Worm (Caenorhabditis elegans): Measurements from ENCODE around the gene K11D12.8.

K11D12.8 gene

DNA sequence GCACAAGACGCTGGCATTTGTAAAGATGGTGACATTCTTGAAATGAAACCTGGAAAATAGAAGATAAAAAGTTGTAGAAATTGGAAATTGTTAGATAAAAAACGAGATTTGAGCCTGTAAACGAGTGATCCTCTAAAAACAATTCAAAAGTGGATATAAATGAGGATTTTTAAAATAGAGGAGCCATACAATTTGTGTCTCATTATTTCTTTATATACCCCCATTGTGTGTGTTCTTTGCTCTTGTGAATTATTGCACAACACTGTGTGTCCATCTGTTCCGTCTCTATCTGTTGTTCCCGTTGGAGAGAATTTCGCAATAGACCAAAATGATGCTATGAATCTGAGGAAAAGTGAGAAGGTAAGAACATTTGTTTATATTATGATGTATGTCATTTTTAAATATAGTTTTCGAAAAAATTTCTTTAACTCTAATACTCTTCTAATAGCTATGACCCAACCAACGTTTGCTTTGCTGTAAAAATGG lies 46.2 kb upstream of the K11D12.8 start, which contains the start of gene Y58A7A.5 (continued):
- no peak for TF ChIP-seq nhr-77 (tag; optimal IDR thresholded peaks at IDR 0.05)
- no peak for TF ChIP-seq ama-1 (optimal IDR thresholded peaks at IDR 0.05)
- no peak for TF ChIP-seq unc-30 (tag; optimal IDR thresholded peaks at IDR 0.05)
- no peak for TF ChIP-seq F16B12.6 (tag; optimal IDR thresholded peaks at IDR 0.05)
- no peak for TF ChIP-seq aha-1 (tag; optimal IDR thresholded peaks at IDR 0.05)
- TF ChIP-seq unc-62 (GFP tag; optimal IDR thresholded peaks at IDR 0.05): no peak
- TF ChIP-seq fkh-8 (tag; optimal IDR thresholded peaks at IDR 0.05): no peak
- TF ChIP-seq elt-2 (tag; optimal IDR thresholded peaks at IDR 0.05): no peak
- TF ChIP-seq nhr-237 (tag; optimal IDR thresholded peaks at IDR 0.05): no peak
- TF ChIP-seq snu-23 (GFP tag; optimal IDR thresholded peaks at IDR 0.05): no peak
- TF ChIP-seq irx-1 (tag; optimal IDR thresholded peaks at IDR 0.05): no peak
- TF ChIP-seq pax-3 (tag; optimal IDR thresholded peaks at IDR 0.05): no peak
- TF ChIP-seq ceh-88 (GFP tag; IDR thresholded peaks at IDR 0.05): no peak
- TF ChIP-seq unc-86 (tag; optimal IDR thresholded peaks at IDR 0.05): peak; percentile 4
- no peak for TF ChIP-seq ztf-4 (tag; optimal IDR thresholded peaks at IDR 0.05)
- no peak for TF ChIP-seq elt-3 (tag; optimal IDR thresholded peaks at IDR 0.05)
- no peak for TF ChIP-seq xbp-1 (tag; optimal IDR thresholded peaks at IDR 0.05)
- TF ChIP-seq dpl-1 (GFP tag; optimal IDR thresholded peaks at IDR 0.05): no peak
- TF ChIP-seq ceh-82 (tag; optimal IDR thresholded peaks at IDR 0.05): peak in 2 of 3 experiments; percentile 25 to 33
- no peak for TF ChIP-seq Y116A8C.19 (tag; optimal IDR thresholded peaks at IDR 0.05; ENCODE audit: borderline replicate concordance)
- TF ChIP-seq mab-9 (GFP tag; IDR thresholded peaks at IDR 0.05): no peak
- peak; percentile 87 for TF ChIP-seq skn-1 (tag; optimal IDR thresholded peaks at IDR 0.05)
- TF ChIP-seq C34B4.2 (tag; optimal IDR thresholded peaks at IDR 0.05): no peak
- TF ChIP-seq ztf-11 (tag; optimal IDR thresholded peaks at IDR 0.05): no peak
- no peak for TF ChIP-seq pqm-1 (tag; optimal IDR thresholded peaks at IDR 0.05)
- no peak for TF ChIP-seq alr-1 (tag; optimal IDR thresholded peaks at IDR 0.05; ENCODE audit: borderline replicate concordance)
- no peak for TF ChIP-seq rnt-1 (tag; optimal IDR thresholded peaks at IDR 0.05)
- TF ChIP-seq snpc-4 (tag; optimal IDR thresholded peaks at IDR 0.05): no peak
- TF ChIP-seq blmp-1 (tag; optimal IDR thresholded peaks at IDR 0.05): no peak
- no peak for TF ChIP-seq swsn-7 (tag; optimal IDR thresholded peaks at IDR 0.05)
- no peak for TF ChIP-seq ceh-90 (tag; optimal IDR thresholded peaks at IDR 0.05)
- no peak for TF ChIP-seq lir-3 (tag; optimal IDR thresholded peaks at IDR 0.05; ENCODE audit: poor library complexity)
- no peak for TF ChIP-seq hlh-17 (GFP tag; optimal IDR thresholded peaks at IDR 0.05; ENCODE audit: borderline replicate concordance)
- TF ChIP-seq sptf-1 (tag; optimal IDR thresholded peaks at IDR 0.05): no peak
- no peak for TF ChIP-seq sox-4 (tag; optimal IDR thresholded peaks at IDR 0.05)
- TF ChIP-seq lin-35 (GFP tag; optimal IDR thresholded peaks at IDR 0.05): no peak
- TF ChIP-seq nhr-85 (tag): no peak
- TF ChIP-seq zag-1 (tag; optimal IDR thresholded peaks at IDR 0.05): no peak
- no peak for TF ChIP-seq nhr-28 (tag; optimal IDR thresholded peaks at IDR 0.05)
- no peak for TF ChIP-seq unc-98 (GFP tag; IDR thresholded peaks at IDR 0.05)

DNA sequence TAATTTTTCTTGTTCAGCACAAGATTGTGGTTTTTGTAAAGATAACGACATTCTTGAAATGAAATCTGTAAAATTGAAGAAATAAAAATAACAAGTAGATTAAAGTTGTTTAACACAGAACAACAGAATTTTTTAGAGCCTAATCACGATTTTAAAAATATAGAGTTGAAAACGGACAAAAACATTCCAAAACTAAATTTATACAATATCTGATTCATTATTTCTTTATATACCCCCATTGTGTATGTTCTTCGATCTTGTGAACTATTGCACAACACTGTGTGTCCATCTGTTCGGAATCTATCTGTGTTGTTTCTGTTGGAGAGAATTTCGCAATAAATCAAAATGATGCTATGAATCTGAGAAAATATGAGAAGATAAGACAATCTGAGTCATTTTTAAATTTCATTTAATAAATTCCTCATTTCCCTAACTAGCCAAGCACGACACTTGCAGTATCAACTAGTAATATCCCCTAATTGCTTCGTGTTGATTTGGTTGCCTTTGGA lies 44.2 kb upstream of the K11D12.8 start, which contains the start of gene Y58A7A.4:
TSS of gene Y58A7A.4 (minus strand) at position 51 of the 509 bp plus-strand sequence.
- no peak for TF ChIP-seq ets-5 (GFP tag; IDR thresholded peaks at IDR 0.05)
- no peak for TF ChIP-seq efl-1 (optimal IDR thresholded peaks at IDR 0.05)
- peak in 1 of 2 experiments; percentile 26 for TF ChIP-seq efl-1 (GFP tag; optimal IDR thresholded peaks at IDR 0.05 in 1 of 2)
- no peak for TF ChIP-seq nhr-11 (tag; optimal IDR thresholded peaks at IDR 0.05)
- TF ChIP-seq skn-1 (tag; optimal IDR thresholded peaks at IDR 0.05): peak; percentile 64
- TF ChIP-seq jun-1 (tag; optimal IDR thresholded peaks at IDR 0.05): no peak
- TF ChIP-seq lsy-2 (tag; optimal IDR thresholded peaks at IDR 0.05): peak in 1 of 2 experiments; percentile 30

All from whole organism, L1 larva.